Fruit fly (Drosophila melanogaster) Kc167 (cell line): ENCODE data around the gene HIPP1.

ENCODE experiments used
- Myc ChIP-seq: fragments of >200 bp; optimal IDR thresholded peaks from 2 replicates; lab custom pipeline; 2017; ENCODE audit warnings: missing external identifiers
- Sin3A ChIP-seq: fragments of >200 bp; optimal IDR thresholded peaks from 2 replicates; lab custom pipeline; 2018; ENCODE audit warnings: missing external identifiers
- h ChIP-seq: fragments of >200 bp; optimal IDR thresholded peaks from 3 replicates; lab custom pipeline; 2018; ENCODE audit warnings: missing external identifiers
- insv ChIP-seq: fragments of >200 bp; optimal IDR thresholded peaks from 3 replicates; lab custom pipeline; 2018; ENCODE audit warnings: missing external identifiers
- psq ChIP-seq: fragments of >200 bp; optimal IDR thresholded peaks from 2 replicates; lab custom pipeline; 2017; ENCODE audit warnings: missing external identifiers
- ttk ChIP-seq: sonication (Bioruptor generic); optimal IDR thresholded peaks from 2 replicates; lab custom pipeline; 2017; ENCODE audit warnings: missing external identifiers

DNA sequence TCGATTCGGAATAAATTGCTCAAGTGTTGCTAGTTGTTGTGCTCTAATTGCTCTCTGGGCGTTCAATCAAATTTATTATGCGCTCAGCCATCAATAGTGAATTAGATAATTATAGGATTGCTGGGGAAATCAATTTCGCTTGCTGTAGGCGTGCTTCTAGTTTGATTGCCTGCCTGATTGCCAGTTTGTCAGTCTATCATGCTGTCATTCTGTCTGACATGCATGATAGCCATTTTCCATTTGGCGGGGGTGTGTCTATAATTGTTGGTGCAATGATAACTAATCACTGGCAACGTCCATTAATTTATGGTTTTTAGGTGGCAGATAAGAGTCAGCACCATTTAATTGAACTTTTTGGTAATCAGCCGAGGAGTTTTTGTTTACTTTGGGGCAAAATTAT, 48.1 kb downstream of the HIPP1 start:
- TF ChIP-seq Myc (lab: Kevin White, UChicago) (no peak), psq (lab: Kevin White, UChicago) (no peak), ttk (no peak), Sin3A (lab: Kevin White, UChicago) (no peak), h (lab: Kevin White, UChicago) (no peak), insv (lab: Kevin White, UChicago) (no peak)
